Fruit fly (Drosophila melanogaster): Measurements from ENCODE around the gene CG43348.
A peak's percentile ranks its signal among the peaks of the same experiment; 100 is the strongest.

Gene CG43348

DNA sequence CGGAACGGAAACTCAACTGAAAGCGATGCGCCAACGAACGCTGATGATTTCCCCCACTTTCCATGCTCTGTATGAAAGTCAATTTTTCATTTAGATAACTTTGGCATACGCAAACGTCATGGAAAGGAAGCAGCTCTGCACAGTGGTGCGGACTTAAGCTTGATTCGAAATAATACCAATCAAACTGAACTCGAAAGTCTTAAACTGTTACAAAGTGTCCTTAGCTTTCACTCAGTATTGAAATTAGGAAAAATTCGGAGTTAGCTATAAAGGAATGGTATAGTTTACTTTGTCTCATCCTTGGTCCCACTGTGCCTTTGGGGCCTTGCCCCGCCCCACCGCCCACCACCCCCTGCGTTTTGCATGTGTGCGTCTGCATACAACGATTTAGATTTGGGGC, 8.2 kb downstream of the CG43348 start (continued):
- TF ChIP-seq HmgD (GFP tag; optimal IDR thresholded peaks at IDR 0.05) (no peak), hkb (optimal IDR thresholded peaks at IDR 0.05) (no peak), hkb (GFP tag; IDR thresholded peaks at IDR 0.05) (peak; percentile 75), Ssrp (tag; optimal IDR thresholded peaks at IDR 0.05) (no peak), CG9876 (GFP tag; optimal IDR thresholded peaks at IDR 0.05) (no peak), croc (GFP tag; conservative IDR thresholded peaks at IDR 0.05) (0 out of 3 replicates have a peak, but pooled peaks have one; percentile 13), ssp (GFP tag; IDR thresholded peaks at IDR 0.05) (peak; percentile 37; the same call in 1 of the 2 replicates), CG2129 (GFP tag; IDR thresholded peaks at IDR 0.05; ENCODE audit: partially characterized antibody) (no peak), CG4328 (GFP tag; optimal IDR thresholded peaks at IDR 0.05) (no peak), dmrt99B (tag; optimal IDR thresholded peaks at IDR 0.05) (peak; percentile 61), CG13775 (GFP tag; optimal IDR thresholded peaks at IDR 0.05) (no peak), H15 (GFP tag; IDR thresholded peaks at IDR 0.05) (peak; percentile 63; the same call in 1 of the 3 replicates), pnt (GFP tag; optimal IDR thresholded peaks at IDR 0.05) (no peak), CG13287 (GFP tag; IDR thresholded peaks at IDR 0.05; ENCODE audit: partially characterized antibody) (no peak), nerfin-2 (GFP tag; IDR thresholded peaks at IDR 0.05; ENCODE audit: partially characterized antibody) (no peak), danr (GFP tag; IDR thresholded peaks at IDR 0.05) (no peak), CG17802 (tag; optimal IDR thresholded peaks at IDR 0.05) (no peak), CG13894 (tag; optimal IDR thresholded peaks at IDR 0.05) (peak; percentile 18), CG3726 (GFP tag; IDR thresholded peaks at IDR 0.05) (no peak), CG8924 (tag; optimal IDR thresholded peaks at IDR 0.05) (peak; percentile 47), pum (GFP tag; optimal IDR thresholded peaks at IDR 0.05) (no peak), CG34422 (GFP tag; IDR thresholded peaks at IDR 0.05) (peak; percentile 13; the same call in 1 of the 3 replicates), Hmr (GFP tag; optimal IDR thresholded peaks at IDR 0.05) (peak; percentile 84), insv (GFP tag; optimal IDR thresholded peaks at IDR 0.05) (no peak), gsb-n (tag; optimal IDR thresholded peaks at IDR 0.05) (no peak), sens (GFP tag) (peak; percentile 23), gem (tag; optimal IDR thresholded peaks at IDR 0.05) (peak; percentile 68), CG6175 (GFP tag; IDR thresholded peaks at IDR 0.05) (no peak), ttk (GFP tag; IDR thresholded peaks at IDR 0.05) (0 out of 2 replicates have a peak, but pooled peaks have one; percentile 19), sug (tag; optimal IDR thresholded peaks at IDR 0.05) (peak; percentile 36), Nf-YB (GFP tag; optimal IDR thresholded peaks at IDR 0.05) (no peak), vnd (GFP tag; IDR thresholded peaks at IDR 0.05; ENCODE audit: partially characterized antibody) (no peak), sima (GFP tag; optimal IDR thresholded peaks at IDR 0.05) (no peak), CG1024 (GFP tag; IDR thresholded peaks at IDR 0.05) (no peak), CG14441 (GFP tag; IDR thresholded peaks at IDR 0.05) (peak; percentile 72), cg (GFP tag; optimal IDR thresholded peaks at IDR 0.05) (no peak), CG13424 (tag; optimal IDR thresholded peaks at IDR 0.05) (peak; percentile 42), CG10147 (GFP tag; optimal IDR thresholded peaks at IDR 0.05) (no peak), scrt (GFP tag; optimal IDR thresholded peaks at IDR 0.05) (peak; percentile 1), Taf1 (GFP tag; IDR thresholded peaks at IDR 0.05) (peak; percentile 64), ab (GFP tag; optimal IDR thresholded peaks at IDR 0.05) (no peak), Max (GFP tag; optimal IDR thresholded peaks at IDR 0.05) (no peak), Dp (GFP tag; optimal IDR thresholded peaks at IDR 0.05) (no peak), CG18619 (GFP tag; optimal IDR thresholded peaks at IDR 0.05) (no peak), CG17385 (GFP tag; optimal IDR thresholded peaks at IDR 0.05) (peak; percentile 63), CG7357 (GFP tag; IDR thresholded peaks at IDR 0.05) (peak; percentile 52; the same call in 1 of the 3 replicates), gcm2 (GFP tag; optimal IDR thresholded peaks at IDR 0.05) (no peak), CG3995 (GFP tag; optimal IDR thresholded peaks at IDR 0.05) (no peak), odd (GFP tag; optimal IDR thresholded peaks at IDR 0.05) (peak; percentile 24), dysf (GFP tag; IDR thresholded peaks at IDR 0.05) (peak; percentile 73), HLH4C (GFP tag; IDR thresholded peaks at IDR 0.05; ENCODE audit: partially characterized antibody) (no peak)

Data from whole organism, embryonic.